Fruit fly (Drosophila melanogaster): ENCODE results near the gene RnpS1.

Gene RnpS1

DNA sequence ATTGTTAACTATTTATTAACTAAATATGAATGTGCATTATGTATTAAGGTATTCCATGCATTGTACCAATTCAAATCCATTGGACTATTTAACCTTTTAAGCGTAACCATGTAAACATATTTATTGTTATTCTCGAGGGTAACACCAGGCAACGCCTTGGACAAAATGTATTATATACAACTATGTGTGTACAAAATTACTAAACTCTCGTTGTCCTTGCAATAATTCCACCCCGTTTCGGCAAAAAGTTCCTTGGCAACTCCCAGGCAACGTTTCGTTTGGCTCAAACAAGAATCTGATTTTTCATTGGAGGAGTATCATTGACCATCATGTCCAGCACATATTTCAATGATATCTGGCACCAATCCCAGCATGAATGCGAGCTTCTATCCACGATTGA lies 14.1 kb downstream of the RnpS1 start, which contains the start of gene CG16789:
CG16789 (plus strand) TSS at position 301 of the 400 bp plus-strand sequence.
- TF ChIP-seq fd3F (GFP tag; optimal IDR thresholded peaks at IDR 0.05): no peak
- TF ChIP-seq Hr3 (GFP tag; optimal IDR thresholded peaks at IDR 0.05): no peak
- no peak for TF ChIP-seq CG9609 (GFP tag; optimal IDR thresholded peaks at IDR 0.05)
- no peak for TF ChIP-seq CG17912 (GFP tag; optimal IDR thresholded peaks at IDR 0.05)
- TF ChIP-seq CG6175 (GFP tag; IDR thresholded peaks at IDR 0.05): no peak
- TF ChIP-seq Antp (GFP tag; optimal IDR thresholded peaks at IDR 0.05): no peak
- no peak for TF ChIP-seq Hmx (GFP tag; optimal IDR thresholded peaks at IDR 0.05)
- TF ChIP-seq CG11695 (GFP tag; IDR thresholded peaks at IDR 0.05): no peak
- TF ChIP-seq CG10431 (GFP tag; optimal IDR thresholded peaks at IDR 0.05): no peak
- TF ChIP-seq H15 (GFP tag; IDR thresholded peaks at IDR 0.05): no peak
- no peak for TF ChIP-seq CG2199 (GFP tag; IDR thresholded peaks at IDR 0.05)

dm6 chr3R:9570114-9570513 lies 18.3 kb downstream of the RnpS1 start, which contains the start of gene CG16790:
Gene CG16790 (minus strand): TSS chr3R:9570214.
- TF ChIP-seq Sry-β (GFP tag; optimal IDR thresholded peaks at IDR 0.05) (peak; percentile 54), row (GFP tag; IDR thresholded peaks at IDR 0.05) (peak; percentile 13; the same call in 1 of the 3 replicates), lilli (GFP tag; optimal IDR thresholded peaks at IDR 0.05) (no peak), rib (GFP tag; IDR thresholded peaks at IDR 0.05) (no peak), MBD-R2 (GFP tag; IDR thresholded peaks at IDR 0.05) (0 out of 2 replicates have a peak, but pooled peaks have one; percentile 42), CG15479 (GFP tag; optimal IDR thresholded peaks at IDR 0.05) (no peak)

- TF ChIP-seq fd102C (GFP tag; optimal IDR thresholded peaks at IDR 0.05): no peak
- peak; percentile 24 for TF ChIP-seq sens (GFP tag)
- TF ChIP-seq CG18262 (tag; optimal IDR thresholded peaks at IDR 0.05): no peak
- no peak for TF ChIP-seq CoRest (tag; optimal IDR thresholded peaks at IDR 0.05)
- TF ChIP-seq Pdp1 (GFP tag; optimal IDR thresholded peaks at IDR 0.05): peak in 1 of 2 experiments; percentile 35
- TF ChIP-seq jing (GFP tag; optimal IDR thresholded peaks at IDR 0.05): no peak
- TF ChIP-seq CG6791 (GFP tag; IDR thresholded peaks at IDR 0.05; ENCODE audit: partially characterized antibody): 0 out of 3 replicates have a peak, but pooled peaks have one; percentile 33
- TF ChIP-seq CG15514 (GFP tag; optimal IDR thresholded peaks at IDR 0.05): no peak
- TF ChIP-seq sug (tag; optimal IDR thresholded peaks at IDR 0.05): peak; percentile 27
These were observed 18.8 kb downstream of the RnpS1 start for dm6 chr3R:9570657-9571056.

DNA sequence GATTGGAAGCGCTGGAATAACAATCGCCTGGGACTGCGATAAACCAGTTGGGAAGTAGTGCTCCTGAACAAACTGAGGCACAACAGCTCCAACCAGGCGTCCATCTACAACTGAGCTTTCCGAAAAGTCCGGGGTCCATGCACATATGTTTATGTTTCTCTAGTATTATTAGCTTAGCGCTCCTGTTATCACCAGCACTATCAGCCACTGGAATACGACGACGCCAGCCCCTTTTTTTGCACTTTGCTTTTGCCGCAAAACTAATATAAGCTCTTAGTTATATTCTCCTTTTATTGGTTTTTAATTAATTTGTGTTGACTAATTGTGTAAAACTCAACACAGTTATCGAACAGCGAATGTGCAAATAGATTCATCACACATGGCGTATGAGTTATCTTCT lies 19.7 kb downstream of the RnpS1 start, which contains the start of gene CG9396:
CG9396 (minus strand) TSS at position 101 of the 400 bp plus-strand sequence.
- TF ChIP-seq sens (GFP tag) (peak; percentile 19), Med (GFP tag) (no peak)

DNA sequence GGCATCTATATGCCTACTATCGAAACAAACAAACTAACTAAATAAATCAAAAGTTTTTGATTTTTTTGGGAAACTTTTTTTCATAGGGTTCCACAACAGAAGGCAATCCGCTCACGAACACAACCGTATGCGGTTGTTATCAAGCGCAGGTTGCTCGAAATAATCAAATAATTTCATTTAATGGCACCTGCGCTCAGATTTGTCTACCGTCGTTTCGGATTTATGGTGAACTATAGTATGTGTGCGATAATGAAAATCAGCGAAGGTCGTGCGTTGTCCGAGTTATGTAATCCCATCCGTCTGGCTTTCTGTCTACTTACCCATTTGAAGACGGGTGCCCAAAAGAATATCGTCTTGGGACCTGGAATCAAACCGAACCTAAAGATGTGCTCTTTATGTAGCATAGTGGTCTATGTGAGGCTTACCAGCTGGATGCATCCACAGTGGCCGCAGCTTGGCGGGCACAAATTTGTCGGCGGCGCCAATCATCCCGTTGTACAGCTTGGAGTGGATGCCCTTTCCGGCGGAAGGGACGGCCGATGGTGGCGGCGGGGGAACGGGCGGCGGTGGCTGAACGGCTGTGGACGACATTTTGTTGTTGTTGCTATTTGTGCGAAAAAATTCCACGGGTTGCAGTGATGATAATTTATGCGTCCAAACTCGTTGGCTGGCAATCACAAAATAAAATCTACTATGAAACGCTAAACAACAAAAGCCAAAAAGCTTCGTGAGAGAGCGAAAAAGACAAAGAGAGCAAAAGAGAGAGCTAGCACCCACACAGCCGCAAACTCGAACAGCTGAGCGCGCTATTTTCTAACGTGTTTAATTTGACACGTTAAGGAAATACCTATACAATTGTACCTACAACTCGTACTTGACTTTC lies 21.3 kb downstream of the RnpS1 start:
- TF ChIP-seq disco-r (GFP tag; optimal IDR thresholded peaks at IDR 0.05) (no peak), onecut (GFP tag; IDR thresholded peaks at IDR 0.05) (no peak), Nf-YC (tag; optimal IDR thresholded peaks at IDR 0.05) (no peak), Gsc (GFP tag; IDR thresholded peaks at IDR 0.05) (no peak), gt (GFP tag; IDR thresholded peaks at IDR 0.05) (no peak), her (GFP tag; optimal IDR thresholded peaks at IDR 0.05) (no peak), org-1 (GFP tag; optimal IDR thresholded peaks at IDR 0.05) (no peak), Adf1 (GFP tag; IDR thresholded peaks at IDR 0.05) (no peak; the same call in 1 of the 2 replicates), otp (GFP tag; IDR thresholded peaks at IDR 0.05) (no peak; the same call in 2 of the 3 replicates), CG15073 (GFP tag; optimal IDR thresholded peaks at IDR 0.05) (no peak), CG3407 (GFP tag; optimal IDR thresholded peaks at IDR 0.05) (no peak), CG6854 (GFP tag; optimal IDR thresholded peaks at IDR 0.05) (no peak), al (GFP tag; IDR thresholded peaks at IDR 0.05) (no peak), lov (optimal IDR thresholded peaks at IDR 0.05) (no peak), lov (GFP tag; IDR thresholded peaks at IDR 0.05) (no peak), CHES-1-like (GFP tag; optimal IDR thresholded peaks at IDR 0.05) (no peak), D19B (GFP tag; optimal IDR thresholded peaks at IDR 0.05) (no peak)
